Fruit fly (Drosophila melanogaster): Measurements from ENCODE around the gene CG8003.
A peak's percentile ranks its signal among the peaks of the same experiment; 100 is the strongest.

CG8003 gene

dm6 chr3L:10652487-10652886 is 8.8 kb upstream of the CG8003 start:
- TF ChIP-seq CTCF (optimal IDR thresholded peaks at IDR 0.05) (no peak), CG8478 (optimal IDR thresholded peaks at IDR 0.05) (no peak)

- TF ChIP-seq CTCF (optimal IDR thresholded peaks at IDR 0.05) (no peak), CG8478 (optimal IDR thresholded peaks at IDR 0.05) (no peak)
These were observed 6.8 kb upstream of the CG8003 start for dm6 chr3L:10654439-10654838.

- TF ChIP-seq CG8478 (optimal IDR thresholded peaks at IDR 0.05) (no peak), CTCF (optimal IDR thresholded peaks at IDR 0.05) (no peak)
These were observed 4.7 kb upstream of the CG8003 start for dm6 chr3L:10656451-10657198.

dm6 chr3L:10657311-10657710 is 4.0 kb upstream of the CG8003 start:
- TF ChIP-seq CG8478 (optimal IDR thresholded peaks at IDR 0.05) (no peak), CTCF (optimal IDR thresholded peaks at IDR 0.05) (no peak)

dm6 chr3L:10658362-10659127 is 2.7 kb upstream of the CG8003 start:
- TF ChIP-seq CG8478 (optimal IDR thresholded peaks at IDR 0.05) (no peak), CTCF (optimal IDR thresholded peaks at IDR 0.05) (no peak)

- TF ChIP-seq CG8478 (optimal IDR thresholded peaks at IDR 0.05) (no peak), CTCF (optimal IDR thresholded peaks at IDR 0.05) (no peak)
These were observed 1.8 kb upstream of the CG8003 start for dm6 chr3L:10659524-10659923.

dm6 chr3L:10659993-10660743 is 1.1 kb upstream of the CG8003 start:
- TF ChIP-seq CTCF (optimal IDR thresholded peaks at IDR 0.05), result no peak
- TF ChIP-seq CG8478 (optimal IDR thresholded peaks at IDR 0.05), result no peak

- TF ChIP-seq CG8478 (optimal IDR thresholded peaks at IDR 0.05) (no peak), CTCF (optimal IDR thresholded peaks at IDR 0.05) (no peak)
These were observed 2.0 kb downstream of the CG8003 start, which contains the start of gene Adi1 for dm6 chr3L:10663190-10663763. TSS of gene Adi1 (plus strand) at chr3L:10663376.

- TF ChIP-seq CTCF (optimal IDR thresholded peaks at IDR 0.05) (peak; percentile 53 to 57), CG8478 (optimal IDR thresholded peaks at IDR 0.05) (no peak)
These were observed 3.3 kb downstream of the CG8003 start, which contains the start of gene simj for dm6 chr3L:10664511-10665062. TSS of gene simj (plus strand) at chr3L:10664739.

- TF ChIP-seq CTCF (optimal IDR thresholded peaks at IDR 0.05) (no peak), CG8478 (optimal IDR thresholded peaks at IDR 0.05) (no peak)
These were observed 4.3 kb downstream of the CG8003 start for dm6 chr3L:10665433-10666150.

- TF ChIP-seq CTCF (optimal IDR thresholded peaks at IDR 0.05), result no peak
- no peak for TF ChIP-seq CG8478 (optimal IDR thresholded peaks at IDR 0.05)
These were observed 5.3 kb downstream of the CG8003 start for dm6 chr3L:10666511-10667003.

dm6 chr3L:10667341-10667740 is 6.1 kb downstream of the CG8003 start:
- no peak for TF ChIP-seq CTCF (optimal IDR thresholded peaks at IDR 0.05)
- TF ChIP-seq CG8478 (optimal IDR thresholded peaks at IDR 0.05), result no peak

dm6 chr3L:10669592-10670400 is 8.5 kb downstream of the CG8003 start:
- no peak for TF ChIP-seq CTCF (optimal IDR thresholded peaks at IDR 0.05)
- no peak for TF ChIP-seq CG8478 (optimal IDR thresholded peaks at IDR 0.05)

Measured in S2 (cell line).